Fruit fly (Drosophila melanogaster) whole organism, embryonic: ENCODE data around the gene nmo.
A peak's percentile ranks its signal among the peaks of the same experiment; 100 is the strongest.

Source experiments
- Bdp1 ChIP-seq: fragments of 200-800 bp; sonication (Bioruptor generic); optimal IDR thresholded peaks from 3 replicates; lab custom pipeline; 2016; ENCODE audit warnings: missing biosample characterization, missing genetic modification characterization
- BtbVII ChIP-seq: fragments of 200-800 bp; sonication (Bioruptor generic); optimal IDR thresholded peaks from 3 replicates; lab custom pipeline; 2017; ENCODE audit warnings: missing biosample characterization, mild to moderate bottlenecking, missing genetic modification characterization
- CG10979 ChIP-seq: fragments of 200-800 bp; sonication (Bioruptor generic); optimal IDR thresholded peaks from 2 replicates; lab custom pipeline; 2018; ENCODE audit warnings: missing biosample characterization, mild to moderate bottlenecking, missing genetic modification characterization, moderate library complexity
- CG12155 ChIP-seq: fragments of 200-800 bp; sonication (Bioruptor generic); optimal IDR thresholded peaks from 3 replicates; lab custom pipeline; 2016; ENCODE audit warnings: missing biosample characterization, missing genetic modification characterization
- CG13296 ChIP-seq: fragments of 200-800 bp; sonication (Bioruptor generic); optimal IDR thresholded peaks from 3 replicates; lab custom pipeline; 2018; ENCODE audit warnings: missing biosample characterization, mild to moderate bottlenecking, missing genetic modification characterization
- CG15514 ChIP-seq: fragments of 200-800 bp; sonication (Bioruptor generic); optimal IDR thresholded peaks from 3 replicates; lab custom pipeline; 2017; ENCODE audit warnings: missing biosample characterization, missing genetic modification characterization, mild to moderate bottlenecking, moderate library complexity, missing genetic modification reagents
- CG16813 ChIP-seq: fragments of 200-800 bp; sonication (Bioruptor generic); IDR thresholded peaks from 3 replicates; pipeline ENCODE4 v1.3.6; 2022; ENCODE audit warnings: missing biosample characterization, missing genetic modification characterization; ENCODE audit not compliant: partially characterized antibody
- CG17568 ChIP-seq: fragments of 200-800 bp; sonication (Bioruptor generic); optimal IDR thresholded peaks from 2 replicates; lab custom pipeline; 2018; ENCODE audit warnings: missing biosample characterization, mild to moderate bottlenecking, missing genetic modification characterization, moderate library complexity
- CG18599 ChIP-seq: fragments of 200-800 bp; sonication (Bioruptor generic); optimal IDR thresholded peaks from 3 replicates; lab custom pipeline; 2017; ENCODE audit warnings: missing biosample characterization, missing genetic modification characterization, mild to moderate bottlenecking, moderate library complexity, missing genetic modification reagents
- CG2678 ChIP-seq: fragments of 200-800 bp; sonication (Bioruptor generic); optimal IDR thresholded peaks from 3 replicates; lab custom pipeline; 2019; ENCODE audit warnings: missing biosample characterization, mild to moderate bottlenecking, missing genetic modification characterization, moderate library complexity
- CG2712 ChIP-seq: fragments of 200-800 bp; optimal IDR thresholded peaks from 3 replicates; lab custom pipeline; 2019; ENCODE audit warnings: missing biosample characterization, mild to moderate bottlenecking, missing genetic modification characterization, moderate library complexity
- CG42726 ChIP-seq: fragments of 200-800 bp; sonication (Bioruptor generic); IDR thresholded peaks from 2 replicates; pipeline ENCODE4 v1.3.6; 2022; ENCODE audit warnings: missing biosample characterization, missing genetic modification characterization; ENCODE audit not compliant: partially characterized antibody
- CG4328 ChIP-seq: fragments of 200-800 bp; sonication (Bioruptor generic); optimal IDR thresholded peaks from 3 replicates; lab custom pipeline; 2017; ENCODE audit warnings: missing biosample characterization, missing genetic modification reagents, missing genetic modification characterization
- CG6765 ChIP-seq: fragments of 200-800 bp; sonication (Bioruptor generic); optimal IDR thresholded peaks from 3 replicates; lab custom pipeline; 2017; ENCODE audit warnings: missing biosample characterization, mild to moderate bottlenecking, missing genetic modification characterization
- CG7372 ChIP-seq: fragments of 200-800 bp; sonication (Bioruptor generic); IDR thresholded peaks from 2 replicates; pipeline ENCODE4 v1.3.6; 2022; ENCODE audit warnings: missing biosample characterization, missing genetic modification characterization
- CG7745 ChIP-seq: fragments of 200-800 bp; sonication (Bioruptor generic); optimal IDR thresholded peaks from 2 replicates; lab custom pipeline; 2018; ENCODE audit warnings: missing biosample characterization, mild to moderate bottlenecking, missing genetic modification characterization, moderate library complexity
- CG7839 ChIP-seq: fragments of 200-800 bp; sonication (Bioruptor generic); optimal IDR thresholded peaks from 3 replicates; lab custom pipeline; 2018; ENCODE audit warnings: missing biosample characterization, mild to moderate bottlenecking, missing genetic modification characterization, moderate library complexity
- Deaf1 ChIP-seq: fragments of 200-800 bp; optimal IDR thresholded peaks from 3 replicates; lab custom pipeline; 2019; ENCODE audit warnings: missing biosample characterization, mild to moderate bottlenecking, missing genetic modification characterization, moderate library complexity
- Dek ChIP-seq: fragments of 200-800 bp; sonication (Bioruptor generic); optimal IDR thresholded peaks from 3 replicates; lab custom pipeline; 2019; ENCODE audit warnings: missing biosample characterization, mild to moderate bottlenecking, missing genetic modification characterization, moderate library complexity
- Dll ChIP-seq: fragments of 200-800 bp; sonication (Bioruptor generic); IDR thresholded peaks from 4 replicates; pipeline ENCODE4 v1.3.6; 2022; ENCODE audit warnings: missing biosample characterization, missing genetic modification characterization; ENCODE audit not compliant: partially characterized antibody
- Fer1 ChIP-seq: fragments of 200-800 bp; sonication (Bioruptor generic); optimal IDR thresholded peaks from 2 replicates; lab custom pipeline; 2017; ENCODE audit warnings: missing biosample characterization, mild to moderate bottlenecking, missing genetic modification characterization
- HLH4C ChIP-seq: fragments of 200-800 bp; sonication (Bioruptor generic); IDR thresholded peaks from 3 replicates; pipeline ENCODE4 v1.3.6; 2022; ENCODE audit warnings: missing biosample characterization, missing genetic modification characterization; ENCODE audit not compliant: partially characterized antibody
- Med ChIP-seq: fragments of 200-800 bp; sonication (Bioruptor generic); peaks from one replicate; lab custom pipeline; 2016; ENCODE audit warnings: missing biosample characterization, missing genetic modification characterization, mild to moderate bottlenecking, inconsistent platforms, moderate library complexity
- Nf-YC ChIP-seq: fragments of 200-800 bp; optimal IDR thresholded peaks from 3 replicates; lab custom pipeline; 2019; ENCODE audit warnings: missing biosample characterization, mild to moderate bottlenecking, missing genetic modification characterization, moderate library complexity
- Opbp ChIP-seq: fragments of 200-800 bp; sonication (Bioruptor generic); IDR thresholded peaks from 3 replicates; pipeline ENCODE4 v1.3.6; 2022; ENCODE audit warnings: missing biosample characterization, missing genetic modification characterization; ENCODE audit not compliant: partially characterized antibody
- Scr ChIP-seq: fragments of 200-800 bp; sonication (Bioruptor generic); IDR thresholded peaks from 2 replicates; pipeline ENCODE4 v1.3.6; 2022; ENCODE audit warnings: missing biosample characterization, missing genetic modification characterization; ENCODE audit not compliant: partially characterized antibody
- Stat92E ChIP-seq, 3 experiments: fragments of >200 bp in 2 of 3; fragments of 200-800 bp in 1 of 3; sonication (Bioruptor generic) in 1 of 3; optimal IDR thresholded peaks; 2 replicates each; lab custom pipeline; 2017 to 2019; ENCODE audit warnings: missing biosample characterization in 3 of 3, missing genetic modification characterization in 3 of 3, mild to moderate bottlenecking in 1 of 3, moderate library complexity in 1 of 3
- abd-A ChIP-seq: fragments of 200-800 bp; sonication (Bioruptor generic); optimal IDR thresholded peaks from 3 replicates; lab custom pipeline; 2019; ENCODE audit warnings: missing biosample characterization, mild to moderate bottlenecking, missing genetic modification characterization, moderate library complexity
- amos ChIP-seq: fragments of 200-800 bp; sonication (Bioruptor generic); IDR thresholded peaks from 2 replicates; pipeline ENCODE4 v1.3.6; 2022; ENCODE audit warnings: missing biosample characterization, missing genetic modification characterization; ENCODE audit not compliant: partially characterized antibody
- ato ChIP-seq: fragments of 200-800 bp; sonication (Bioruptor generic); IDR thresholded peaks from 2 replicates; pipeline ENCODE4 v1.3.6; 2022; ENCODE audit warnings: missing biosample characterization, missing genetic modification characterization; ENCODE audit not compliant: partially characterized antibody
- bbx ChIP-seq: fragments of 200-800 bp; sonication (Bioruptor generic); IDR thresholded peaks from 2 replicates; pipeline ENCODE4 v1.3.6; 2022; ENCODE audit warnings: missing biosample characterization, missing genetic modification characterization; ENCODE audit not compliant: partially characterized antibody
- chinmo ChIP-seq: fragments of 200-800 bp; sonication (Bioruptor generic); IDR thresholded peaks from 4 replicates; pipeline ENCODE4 v1.3.6; 2022; ENCODE audit warnings: missing biosample characterization, missing genetic modification characterization; ENCODE audit not compliant: partially characterized antibody
- exex ChIP-seq: fragments of 200-800 bp; sonication (Bioruptor generic); optimal IDR thresholded peaks from 4 replicates; lab custom pipeline; 2018; ENCODE audit warnings: missing biosample characterization, mild to moderate bottlenecking, missing genetic modification characterization, moderate library complexity
- hbn ChIP-seq: fragments of 200-800 bp; sonication (Bioruptor generic); IDR thresholded peaks from 2 replicates; pipeline ENCODE4 v1.3.6; 2022; ENCODE audit warnings: missing biosample characterization, missing genetic modification characterization; ENCODE audit not compliant: partially characterized antibody
- inv ChIP-seq: fragments of 200-800 bp; sonication (Bioruptor generic); IDR thresholded peaks from 2 replicates; pipeline ENCODE4 v1.3.6; 2022; ENCODE audit warnings: missing biosample characterization, missing genetic modification characterization; ENCODE audit not compliant: partially characterized antibody
- knrl ChIP-seq: fragments of 200-800 bp; sonication (Bioruptor generic); IDR thresholded peaks from 3 replicates; pipeline ENCODE4 v1.3.6; 2022; ENCODE audit warnings: missing biosample characterization, missing genetic modification characterization; ENCODE audit not compliant: partially characterized antibody
- mld ChIP-seq: fragments of 200-800 bp; sonication (Bioruptor generic); IDR thresholded peaks from 3 replicates; pipeline ENCODE4 v1.3.6; 2022; ENCODE audit warnings: missing biosample characterization, missing genetic modification characterization; ENCODE audit not compliant: partially characterized antibody
- nerfin-2 ChIP-seq: fragments of 200-800 bp; sonication (Bioruptor generic); IDR thresholded peaks from 2 replicates; pipeline ENCODE4 v1.3.6; 2022; ENCODE audit warnings: missing biosample characterization, missing genetic modification characterization; ENCODE audit not compliant: partially characterized antibody
- nom ChIP-seq: fragments of 200-800 bp; sonication (Bioruptor generic); optimal IDR thresholded peaks from 2 replicates; lab custom pipeline; 2017; ENCODE audit warnings: missing biosample characterization, missing genetic modification characterization, mild to moderate bottlenecking, moderate library complexity, missing genetic modification reagents
- scrt ChIP-seq: fragments of 200-800 bp; sonication (Bioruptor generic); optimal IDR thresholded peaks from 2 replicates; lab custom pipeline; 2018; ENCODE audit warnings: missing biosample characterization, mild to moderate bottlenecking, missing genetic modification characterization, moderate library complexity
- sna ChIP-seq: fragments of 200-800 bp; sonication (Bioruptor generic); IDR thresholded peaks from 2 replicates; pipeline ENCODE4 v1.3.6; 2022; ENCODE audit warnings: missing biosample characterization, missing genetic modification characterization; ENCODE audit not compliant: partially characterized antibody
- sqz ChIP-seq: fragments of 200-800 bp; sonication (Bioruptor generic); optimal IDR thresholded peaks from 3 replicates; lab custom pipeline; 2018; ENCODE audit warnings: missing biosample characterization, mild to moderate bottlenecking, missing genetic modification characterization
- tna ChIP-seq: fragments of 200-800 bp; sonication (Bioruptor generic); IDR thresholded peaks from 2 replicates; pipeline ENCODE4 v1.3.6; 2022; ENCODE audit warnings: missing biosample characterization, missing genetic modification characterization; ENCODE audit not compliant: partially characterized antibody
- vnd ChIP-seq: fragments of 200-800 bp; sonication (Bioruptor generic); IDR thresholded peaks from 3 replicates; pipeline ENCODE4 v1.3.6; 2022; ENCODE audit warnings: missing biosample characterization, missing genetic modification characterization; ENCODE audit not compliant: partially characterized antibody

Gene nmo

dm6 chr3L:8060188-8060856 lies 81.5 kb downstream of the nmo start (continued):
- peak; percentile 82 for TF ChIP-seq mld
- peak; percentile 71; the same call in 1 of the 2 replicates for TF ChIP-seq sna
- TF ChIP-seq scrt (GFP tag; lab: Kevin White, UChicago), result peak; percentile 22
- TF ChIP-seq Stat92E (GFP tag; optimal IDR thresholded peaks at IDR 0.05; lab: Kevin White, UChicago), result peak in 1 of 3 experiments; percentile 56
- TF ChIP-seq CG12155 (GFP tag; lab: Kevin White, UChicago), result peak; percentile 94
- TF ChIP-seq amos (GFP tag; lab: Robert Waterston, UW), result peak; percentile 74
- peak; percentile 52 for TF ChIP-seq Fer1
- peak; percentile 46 for TF ChIP-seq BtbVII
- TF ChIP-seq HLH4C, result peak; percentile 60
- TF ChIP-seq CG7372 (GFP tag; lab: Robert Waterston, UW), result peak; percentile 96
- peak; percentile 42 for TF ChIP-seq tna
- peak; percentile 32 for TF ChIP-seq CG13296 (GFP tag; lab: Kevin White, UChicago)
- TF ChIP-seq Bdp1, result peak; percentile 98
- peak; percentile 3 for TF ChIP-seq CG17568 (GFP tag; lab: Kevin White, UChicago)
- peak; percentile 71 for TF ChIP-seq nerfin-2 (GFP tag; lab: Robert Waterston, UW)
- TF ChIP-seq vnd (GFP tag; lab: Robert Waterston, UW), result peak; percentile 65
- TF ChIP-seq CG7839 (tag; lab: Kevin White, UChicago), result peak; percentile 3
- TF ChIP-seq Nf-YC (tag; lab: Kevin White, UChicago), result peak; percentile 10
- peak; percentile 7 for TF ChIP-seq CG2712 (tag; lab: Kevin White, UChicago)
- peak; percentile 17 for TF ChIP-seq CG15514 (GFP tag; lab: Kevin White, UChicago)
- peak; percentile 12 for TF ChIP-seq abd-A (tag; lab: Kevin White, UChicago)
- peak; percentile 73 for TF ChIP-seq CG16813 (GFP tag; lab: Robert Waterston, UW)
- TF ChIP-seq knrl, result peak; percentile 34; the same call in 1 of the 3 replicates
- peak; percentile 25 for TF ChIP-seq CG6765
- peak; percentile 65 for TF ChIP-seq Scr
- peak; percentile 77; the same call in 2 of the 4 replicates for TF ChIP-seq chinmo (GFP tag; lab: Robert Waterston, UW)
- TF ChIP-seq inv (GFP tag; lab: Robert Waterston, UW), result peak; percentile 44
- peak; percentile 10 for TF ChIP-seq Deaf1 (tag; lab: Kevin White, UChicago)
- TF ChIP-seq CG10979 (tag; lab: Kevin White, UChicago), result peak; percentile 12
- TF ChIP-seq sqz (GFP tag; lab: Kevin White, UChicago), result peak; percentile 52
- peak; percentile 38 for TF ChIP-seq nom (GFP tag; lab: Kevin White, UChicago)
- TF ChIP-seq Dll (GFP tag; lab: Robert Waterston, UW), result peak; percentile 39; the same call in 2 of the 4 replicates
- TF ChIP-seq Opbp (GFP tag; lab: Robert Waterston, UW), result peak; percentile 79; the same call in 2 of the 3 replicates
- TF ChIP-seq CG42726 (GFP tag; lab: Robert Waterston, UW), result peak; percentile 69; the same call in 1 of the 2 replicates
- TF ChIP-seq CG4328 (GFP tag; lab: Kevin White, UChicago), result peak; percentile 27
- TF ChIP-seq exex, result peak; percentile 10
- peak; percentile 3 for TF ChIP-seq CG2678
- TF ChIP-seq Med, result peak; percentile 78
- TF ChIP-seq Dek (tag; lab: Kevin White, UChicago), result peak; percentile 44
- peak; percentile 79 for TF ChIP-seq bbx (GFP tag; lab: Robert Waterston, UW)
- peak; percentile 20 for TF ChIP-seq CG18599 (GFP tag; lab: Kevin White, UChicago)
- TF ChIP-seq hbn, result peak; percentile 58
- peak; percentile 73 for TF ChIP-seq ato
- peak; percentile 81 for TF ChIP-seq CG7745 (tag; lab: Kevin White, UChicago)
